Fruit fly (Drosophila melanogaster) whole organism, embryonic: ENCODE results near the gene IscU.

Source experiments
- Asciz ChIP-seq: fragments of 200-800 bp; sonication (Bioruptor generic); optimal IDR thresholded peaks from 2 replicates; lab custom pipeline; 2017; ENCODE audit warnings: missing biosample characterization, mild to moderate bottlenecking, missing genetic modification characterization, missing genetic modification reagents
- Atf-2 ChIP-seq: fragments of 200-800 bp; sonication (Bioruptor generic); optimal IDR thresholded peaks from 2 replicates; lab custom pipeline; 2016; ENCODE audit warnings: missing biosample characterization, missing genetic modification characterization
- CG12104 ChIP-seq: fragments of 200-800 bp; sonication (Bioruptor generic); optimal IDR thresholded peaks from 3 replicates; lab custom pipeline; 2016; ENCODE audit warnings: missing biosample characterization, missing genetic modification characterization
- CG13624 ChIP-seq: fragments of 200-800 bp; sonication (Bioruptor generic); optimal IDR thresholded peaks from 2 replicates; lab custom pipeline; 2016; ENCODE audit warnings: missing biosample characterization, missing genetic modification characterization
- CG15601 ChIP-seq: fragments of 200-800 bp; sonication (Bioruptor generic); optimal IDR thresholded peaks from 3 replicates; lab custom pipeline; 2019; ENCODE audit warnings: missing biosample characterization, mild to moderate bottlenecking, missing genetic modification characterization, moderate library complexity
- CG1603 ChIP-seq: fragments of 200-800 bp; sonication (Bioruptor generic); optimal IDR thresholded peaks from 2 replicates; lab custom pipeline; 2019; ENCODE audit warnings: missing biosample characterization, mild to moderate bottlenecking, missing genetic modification characterization, moderate library complexity
- CG17802 ChIP-seq: fragments of 200-800 bp; sonication (Bioruptor generic); optimal IDR thresholded peaks from 2 replicates; lab custom pipeline; 2018; ENCODE audit warnings: missing biosample characterization, mild to moderate bottlenecking, missing genetic modification characterization, moderate library complexity
- CG2712 ChIP-seq: fragments of 200-800 bp; optimal IDR thresholded peaks from 3 replicates; lab custom pipeline; 2019; ENCODE audit warnings: missing biosample characterization, mild to moderate bottlenecking, missing genetic modification characterization, moderate library complexity
- CG31388 ChIP-seq: fragments of 200-800 bp; sonication (Bioruptor generic); optimal IDR thresholded peaks from 2 replicates; lab custom pipeline; 2016; ENCODE audit warnings: missing biosample characterization, missing genetic modification characterization
- CG32532 ChIP-seq: fragments of 200-800 bp; sonication (Bioruptor generic); IDR thresholded peaks from 2 replicates; pipeline ENCODE4 v1.3.6; 2022; ENCODE audit warnings: missing biosample characterization, missing genetic modification characterization
- CG3838 ChIP-seq: fragments of 200-800 bp; sonication (Bioruptor generic); optimal IDR thresholded peaks from 3 replicates; lab custom pipeline; 2016; ENCODE audit warnings: missing biosample characterization, missing genetic modification characterization
- CG4360 ChIP-seq: fragments of 200-800 bp; sonication (Bioruptor generic); IDR thresholded peaks from 2 replicates; pipeline ENCODE4 v1.3.6; 2022; ENCODE audit warnings: missing biosample characterization, missing genetic modification characterization
- CG4424 ChIP-seq: fragments of 200-800 bp; sonication (Bioruptor generic); optimal IDR thresholded peaks from 3 replicates; lab custom pipeline; 2016; ENCODE audit warnings: missing biosample characterization, missing genetic modification characterization
- CG4730 ChIP-seq: fragments of 200-800 bp; sonication (Bioruptor generic); IDR thresholded peaks from 2 replicates; pipeline ENCODE4 v1.3.6; 2022; ENCODE audit warnings: missing biosample characterization, missing genetic modification characterization
- CG5953 ChIP-seq: fragments of 200-800 bp; sonication (Bioruptor generic); IDR thresholded peaks from 2 replicates; pipeline ENCODE4 v1.3.6; 2022; ENCODE audit warnings: missing biosample characterization, missing genetic modification characterization
- CG8478 ChIP-seq: fragments of >200 bp; optimal IDR thresholded peaks from 2 replicates; lab custom pipeline; 2018
- CG8765 ChIP-seq: fragments of 200-800 bp; sonication (Bioruptor generic); IDR thresholded peaks from 2 replicates; pipeline ENCODE4 v1.3.6; 2022; ENCODE audit warnings: missing biosample characterization, missing genetic modification characterization
- CG8924 ChIP-seq: fragments of 200-800 bp; optimal IDR thresholded peaks from 3 replicates; lab custom pipeline; 2019; ENCODE audit warnings: missing biosample characterization, mild to moderate bottlenecking, missing genetic modification characterization, moderate library complexity
- CG9215 ChIP-seq: fragments of 200-800 bp; sonication (Bioruptor generic); IDR thresholded peaks from 2 replicates; pipeline ENCODE4 v1.3.6; 2022; ENCODE audit warnings: missing biosample characterization, missing genetic modification characterization
- CkIIα-i1 ChIP-seq: fragments of 200-800 bp; sonication (Bioruptor generic); IDR thresholded peaks from 2 replicates; pipeline ENCODE4 v1.3.6; 2022; ENCODE audit warnings: missing biosample characterization, missing genetic modification characterization
- GATAe ChIP-seq: fragments of 200-800 bp; sonication (Bioruptor generic); conservative IDR thresholded peaks from 2 replicates; pipeline ENCODE4 v1.3.6; 2022; ENCODE audit warnings: missing biosample characterization, missing genetic modification characterization
- Gsc ChIP-seq: fragments of 200-800 bp; sonication (Bioruptor generic); IDR thresholded peaks from 2 replicates; pipeline ENCODE4 v1.3.6; 2022; ENCODE audit warnings: missing biosample characterization, missing genetic modification characterization
- H15 ChIP-seq: fragments of 200-800 bp; sonication (Bioruptor generic); IDR thresholded peaks from 3 replicates; pipeline ENCODE4 v1.3.6; 2022; ENCODE audit warnings: missing biosample characterization, missing genetic modification characterization
- Hey ChIP-seq: fragments of 200-800 bp; sonication (Bioruptor generic); optimal IDR thresholded peaks from 3 replicates; lab custom pipeline; 2018; ENCODE audit warnings: missing biosample characterization, mild to moderate bottlenecking, missing genetic modification characterization
- Hmx ChIP-seq: fragments of 200-800 bp; sonication (Bioruptor generic); optimal IDR thresholded peaks from 2 replicates; lab custom pipeline; 2016; ENCODE audit warnings: missing biosample characterization, missing genetic modification characterization
- Lim3 ChIP-seq: fragments of 200-800 bp; sonication (Bioruptor generic); IDR thresholded peaks from 2 replicates; pipeline ENCODE4 v1.3.6; 2022; ENCODE audit warnings: missing biosample characterization, missing genetic modification characterization
- Max ChIP-seq: fragments of 200-800 bp; sonication (Bioruptor generic); optimal IDR thresholded peaks from 2 replicates; lab custom pipeline; 2016; ENCODE audit warnings: missing biosample characterization, mild to moderate bottlenecking, missing genetic modification characterization
- Neu2 ChIP-seq: fragments of 200-800 bp; sonication (Bioruptor generic); optimal IDR thresholded peaks from 3 replicates; lab custom pipeline; 2016; ENCODE audit warnings: missing biosample characterization, missing genetic modification characterization, borderline replicate concordance
- Oli ChIP-seq: fragments of 200-800 bp; sonication (Bioruptor generic); optimal IDR thresholded peaks from 2 replicates; lab custom pipeline; 2018; ENCODE audit warnings: missing biosample characterization, mild to moderate bottlenecking, missing genetic modification characterization, moderate library complexity
- Rfx ChIP-seq: fragments of 200-800 bp; sonication (Bioruptor generic); IDR thresholded peaks from 2 replicates; pipeline ENCODE4 v1.3.6; 2022; ENCODE audit warnings: missing biosample characterization, missing genetic modification characterization
- Six4 ChIP-seq: fragments of 200-800 bp; sonication (Bioruptor generic); optimal IDR thresholded peaks from 2 replicates; lab custom pipeline; 2016; ENCODE audit warnings: missing biosample characterization, missing genetic modification characterization
- Sox100B ChIP-seq: fragments of 200-800 bp; sonication (Bioruptor generic); optimal IDR thresholded peaks from 3 replicates; lab custom pipeline; 2018; ENCODE audit warnings: missing biosample characterization, mild to moderate bottlenecking, missing genetic modification characterization
- Sry-δ ChIP-seq: fragments of 200-800 bp; sonication (Bioruptor generic); optimal IDR thresholded peaks from 2 replicates; lab custom pipeline; 2016; ENCODE audit warnings: missing biosample characterization, missing genetic modification characterization
- amos ChIP-seq: fragments of 200-800 bp; sonication (Bioruptor generic); IDR thresholded peaks from 2 replicates; pipeline ENCODE4 v1.3.6; 2022; ENCODE audit warnings: missing biosample characterization, missing genetic modification characterization; ENCODE audit not compliant: partially characterized antibody
- ara ChIP-seq: fragments of 200-800 bp; sonication (Bioruptor generic); IDR thresholded peaks from 2 replicates; pipeline ENCODE4 v1.3.6; 2022; ENCODE audit warnings: missing biosample characterization, missing genetic modification characterization
- chm ChIP-seq: fragments of 200-800 bp; sonication (Bioruptor generic); IDR thresholded peaks from 2 replicates; pipeline ENCODE4 v1.3.6; 2022; ENCODE audit warnings: missing biosample characterization, missing genetic modification characterization
- crol ChIP-seq: fragments of 200-800 bp; sonication (Bioruptor generic); IDR thresholded peaks from 2 replicates; pipeline ENCODE4 v1.3.6; 2022; ENCODE audit warnings: missing biosample characterization, missing genetic modification characterization
- dm ChIP-seq: fragments of 200-800 bp; sonication (Bioruptor generic); optimal IDR thresholded peaks from 3 replicates; lab custom pipeline; 2016; ENCODE audit warnings: missing biosample characterization, missing genetic modification characterization
- en ChIP-seq: fragments of 200-800 bp; sonication (Bioruptor generic); optimal IDR thresholded peaks from 2 replicates; lab custom pipeline; 2016; ENCODE audit warnings: missing biosample characterization, missing genetic modification characterization
- fd3F ChIP-seq: fragments of 200-800 bp; sonication (Bioruptor generic); optimal IDR thresholded peaks from 2 replicates; lab custom pipeline; 2018; ENCODE audit warnings: missing biosample characterization, mild to moderate bottlenecking, missing genetic modification characterization, moderate library complexity
- ftz-f1 ChIP-seq: fragments of 200-800 bp; sonication (Bioruptor generic); optimal IDR thresholded peaks from 2 replicates; lab custom pipeline; 2016; ENCODE audit warnings: missing biosample characterization, missing genetic modification characterization
- gt ChIP-seq: fragments of 200-800 bp; sonication (Bioruptor generic); IDR thresholded peaks from 2 replicates; pipeline ENCODE4 v1.3.6; 2022; ENCODE audit warnings: missing biosample characterization, missing genetic modification characterization
- jing ChIP-seq: fragments of 200-800 bp; sonication (Bioruptor generic); optimal IDR thresholded peaks from 2 replicates; lab custom pipeline; 2018; ENCODE audit warnings: missing biosample characterization, mild to moderate bottlenecking, missing genetic modification characterization
- jumu ChIP-seq: fragments of 200-800 bp; sonication (Bioruptor generic); optimal IDR thresholded peaks from 3 replicates; lab custom pipeline; 2016; ENCODE audit warnings: missing biosample characterization, missing genetic modification characterization
- lov ChIP-seq, 2 experiments: fragments of 200-800 bp in 1 of 2; fragments of >200 bp in 1 of 2; sonication (Bioruptor generic) in 1 of 2; IDR thresholded peaks in 1 of 2; optimal IDR thresholded peaks in 1 of 2; 2 replicates in 1 of 2; 3 replicates in 1 of 2; pipeline versions ENCODE4 v1.3.6 to Lab custom; 2017 to 2022; ENCODE audit warnings: missing biosample characterization in 1 of 2, missing genetic modification characterization in 1 of 2
- mld ChIP-seq: fragments of 200-800 bp; sonication (Bioruptor generic); IDR thresholded peaks from 3 replicates; pipeline ENCODE4 v1.3.6; 2022; ENCODE audit warnings: missing biosample characterization, missing genetic modification characterization; ENCODE audit not compliant: partially characterized antibody
- otp ChIP-seq: fragments of 200-800 bp; sonication (Bioruptor generic); IDR thresholded peaks from 3 replicates; pipeline ENCODE4, ENCODE4 v1.3.6; 2022; ENCODE audit warnings: missing biosample characterization, missing genetic modification characterization
- psq ChIP-seq: fragments of 200-800 bp; sonication (Bioruptor generic); optimal IDR thresholded peaks from 2 replicates; lab custom pipeline; 2017; ENCODE audit warnings: missing biosample characterization, missing genetic modification characterization
- seq ChIP-seq: fragments of 200-800 bp; sonication (Bioruptor generic); IDR thresholded peaks from 2 replicates; pipeline ENCODE4 v1.3.6; 2022; ENCODE audit warnings: missing biosample characterization, missing genetic modification characterization
- slou ChIP-seq: fragments of 200-800 bp; sonication (Bioruptor generic); optimal IDR thresholded peaks from 3 replicates; lab custom pipeline; 2016; ENCODE audit warnings: missing biosample characterization, missing genetic modification characterization
- ssp ChIP-seq: fragments of 200-800 bp; sonication (Bioruptor generic); IDR thresholded peaks from 2 replicates; pipeline ENCODE4 v1.3.6; 2022; ENCODE audit warnings: missing biosample characterization, missing genetic modification characterization
- tna ChIP-seq: fragments of 200-800 bp; sonication (Bioruptor generic); IDR thresholded peaks from 2 replicates; pipeline ENCODE4 v1.3.6; 2022; ENCODE audit warnings: missing biosample characterization, missing genetic modification characterization; ENCODE audit not compliant: partially characterized antibody
- z ChIP-seq: fragments of 200-800 bp; sonication (Bioruptor generic); IDR thresholded peaks from 3 replicates; pipeline ENCODE4 v1.3.6; 2022; ENCODE audit warnings: missing biosample characterization, missing genetic modification characterization

IscU gene

dm6 chr3R:8784788-8785187 is 39.2 kb downstream of the IscU start (continued):
- TF ChIP-seq chm (peak; percentile 62; the same call in 1 of the 2 replicates), tna (GFP tag; lab: Robert Waterston, UW) (no peak), Asciz (no peak), fd3F (GFP tag; lab: Kevin White, UChicago) (no peak), Atf-2 (no peak), Sry-δ (GFP tag; lab: Kevin White, UChicago) (no peak), otp (GFP tag; lab: Robert Waterston, UW) (peak; percentile 36; the same call in 1 of the 3 replicates), CG3838 (GFP tag; lab: Kevin White, UChicago) (no peak), amos (GFP tag; lab: Robert Waterston, UW) (no peak), z (GFP tag; lab: Robert Waterston, UW) (no peak), jing (GFP tag; lab: Kevin White, UChicago) (no peak), CG2712 (no peak), Max (GFP tag; lab: Kevin White, UChicago) (no peak), CG8765 (GFP tag; lab: Robert Waterston, UW) (no peak), CG9215 (GFP tag; lab: Robert Waterston, UW) (peak; percentile 35; the same call in 1 of the 2 replicates), mld (GFP tag; lab: Robert Waterston, UW) (no peak), slou (GFP tag; lab: Kevin White, UChicago) (no peak), CG31388 (GFP tag; lab: Kevin White, UChicago) (no peak), jumu (peak; percentile 25), H15 (GFP tag; lab: Robert Waterston, UW) (peak; percentile 54; the same call in 1 of the 3 replicates), CkIIα-i1 (GFP tag; lab: Robert Waterston, UW) (no peak), Lim3 (no peak), seq (GFP tag; lab: Robert Waterston, UW) (peak; percentile 31; the same call in 1 of the 2 replicates), CG8478 (no peak), ftz-f1 (GFP tag; lab: Kevin White, UChicago) (no peak), en (GFP tag; lab: Kevin White, UChicago) (no peak), CG4424 (GFP tag; lab: Kevin White, UChicago) (no peak), CG32532 (GFP tag; lab: Robert Waterston, UW) (peak; percentile 80), Gsc (GFP tag; lab: Robert Waterston, UW) (no peak), ssp (GFP tag; lab: Robert Waterston, UW) (no peak), Sox100B (GFP tag; lab: Kevin White, UChicago) (no peak), Hmx (GFP tag; lab: Kevin White, UChicago) (no peak), Six4 (no peak), CG15601 (tag; lab: Kevin White, UChicago) (no peak), Rfx (GFP tag; lab: Robert Waterston, UW) (peak; percentile 84), CG17802 (no peak), GATAe (GFP tag; lab: Robert Waterston, UW) (no peak), gt (GFP tag; lab: Robert Waterston, UW) (no peak), psq (GFP tag; lab: Kevin White, UChicago) (no peak), CG1603 (tag; lab: Kevin White, UChicago) (no peak), CG4360 (GFP tag; lab: Robert Waterston, UW) (no peak), dm (GFP tag; lab: Kevin White, UChicago) (peak; percentile 33), CG8924 (tag; lab: Kevin White, UChicago) (no peak), Hey (tag; lab: Kevin White, UChicago) (no peak), CG13624 (no peak), ara (GFP tag; lab: Robert Waterston, UW) (0 out of 2 replicates have a peak, but pooled peaks have one; percentile 27), CG12104 (GFP tag; lab: Kevin White, UChicago) (no peak), crol (GFP tag; lab: Robert Waterston, UW) (no peak), Neu2 (GFP tag; lab: Kevin White, UChicago) (no peak), CG5953 (no peak), Oli (tag; lab: Kevin White, UChicago) (peak; percentile 59), lov (optimal IDR thresholded peaks at IDR 0.05; lab: Kevin White, UChicago) (no peak), lov (GFP tag; IDR thresholded peaks at IDR 0.05; lab: Robert Waterston, UW) (no peak), CG4730 (GFP tag; lab: Robert Waterston, UW) (peak; percentile 37; the same call in 1 of the 2 replicates)
